Fruit fly (Drosophila melanogaster) whole organism: ENCODE results near the gene CG4629.

ENCODE experiments used
- CG8478 ChIP-seq: fragments of >200 bp; optimal IDR thresholded peaks from 2 replicates; lab custom pipeline; 2018; ENCODE audit warnings: inconsistent platforms
- Dll ChIP-seq: fragments of >200 bp; optimal IDR thresholded peaks from 2 replicates; lab custom pipeline; 2017
- EcR ChIP-seq, 2 experiments: fragments of >200 bp; optimal IDR thresholded peaks; 2 replicates each; lab custom pipeline; 2017; ENCODE audit warnings: missing biosample characterization in 2 of 2, missing genetic modification characterization in 2 of 2, missing genetic modification reagents in 2 of 2
- pan ChIP-seq: fragments of >200 bp; optimal IDR thresholded peaks from 2 replicates; lab custom pipeline; 2017
- psq ChIP-seq: fragments of >200 bp; optimal IDR thresholded peaks from 2 replicates; lab custom pipeline; 2017
- usp ChIP-seq: fragments of >200 bp; optimal IDR thresholded peaks from 2 replicates; lab custom pipeline; 2017; ENCODE audit warnings: missing biosample characterization, missing genetic modification characterization, mixed read lengths

CG4629 gene

dm6 chr2L:1116661-1117322 is 14.5 kb upstream of the CG4629 start:
- TF ChIP-seq pan (no peak), Dll (lab: Kevin White, UChicago) (no peak), CG8478 (no peak), usp (GFP tag; lab: Kevin White, UChicago) (no peak), EcR (GFP tag; optimal IDR thresholded peaks at IDR 0.05; lab: Kevin White, UChicago) (no peak), psq (no peak)

dm6 chr2L:1114230-1114629 is 11.9 kb upstream of the CG4629 start:
- TF ChIP-seq usp (GFP tag; lab: Kevin White, UChicago) (no peak), EcR (GFP tag; optimal IDR thresholded peaks at IDR 0.05; lab: Kevin White, UChicago) (no peak), Dll (lab: Kevin White, UChicago) (no peak), CG8478 (no peak), pan (no peak), psq (no peak)

DNA sequence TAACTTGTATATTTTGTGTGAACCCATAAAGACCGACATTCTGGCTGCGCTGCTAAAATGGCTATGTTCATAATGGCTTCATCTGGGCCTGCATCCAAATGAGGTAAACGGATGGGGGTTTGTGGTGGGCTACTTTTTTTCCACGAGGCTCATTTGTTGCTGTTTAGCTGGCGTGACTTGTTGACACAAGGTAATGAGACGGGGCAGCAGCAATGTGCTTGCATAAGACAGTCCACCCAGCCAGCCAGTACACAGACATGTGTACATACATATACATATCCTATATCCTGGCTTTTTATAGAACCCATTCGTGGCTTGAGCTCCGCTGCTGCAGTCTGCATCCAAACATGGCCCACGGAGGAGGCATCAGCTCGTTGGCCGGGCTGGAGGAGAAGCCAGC is 10.3 kb upstream of the CG4629 start, which contains the start of gene CG14340:
TSS of gene CG14340 (plus strand) at position 301 of the 400 bp plus-strand sequence.
- TF ChIP-seq pan (no peak), psq (no peak), usp (GFP tag; lab: Kevin White, UChicago) (no peak), EcR (GFP tag; optimal IDR thresholded peaks at IDR 0.05; lab: Kevin White, UChicago) (no peak), CG8478 (no peak), Dll (lab: Kevin White, UChicago) (no peak)

DNA sequence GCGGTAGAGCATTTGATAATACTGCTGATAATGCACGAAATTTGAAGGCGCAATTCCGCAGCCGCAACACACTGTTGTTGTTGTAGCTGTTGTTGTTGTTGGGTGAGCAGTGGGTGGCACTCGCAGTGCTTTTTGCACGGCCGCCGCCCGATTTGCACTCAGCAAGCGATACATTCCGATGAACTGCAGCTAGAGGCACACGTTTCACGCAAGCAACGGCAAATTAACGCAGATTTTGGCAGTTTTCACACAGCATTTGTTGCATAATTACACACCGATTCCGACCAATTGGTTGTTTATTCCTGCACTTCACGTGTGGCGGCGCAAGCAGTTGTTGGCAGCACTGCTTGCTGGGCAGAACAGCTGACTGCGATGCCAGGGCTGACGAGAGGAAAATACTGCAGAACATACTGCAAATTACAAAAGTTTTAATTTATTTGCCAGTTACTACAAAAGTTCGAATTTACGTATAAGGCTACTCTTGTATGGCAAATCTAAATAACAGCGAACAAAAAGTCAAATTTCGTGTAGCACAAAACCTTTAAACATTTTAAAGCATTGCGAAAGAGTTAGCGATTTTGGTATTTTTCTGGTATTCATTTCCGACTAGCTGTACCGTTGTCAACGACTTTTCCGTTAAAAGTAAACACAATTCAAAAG is 5.9 kb upstream of the CG4629 start, which contains the start of the genes PolrMT and CG14339:
TSS of gene PolrMT (minus strand) at position 345 of the 660 bp plus-strand sequence.
TSS of gene CG14339 (plus strand) at position 512 of the 660 bp plus-strand sequence.
- no peak for TF ChIP-seq usp (GFP tag; lab: Kevin White, UChicago)
- TF ChIP-seq Dll (lab: Kevin White, UChicago): peak; percentile 0

- no peak for TF ChIP-seq Dll (lab: Kevin White, UChicago)
Observed at dm6 chr2L:1095450-1095849, 6.9 kb downstream of the CG4629 start.

DNA sequence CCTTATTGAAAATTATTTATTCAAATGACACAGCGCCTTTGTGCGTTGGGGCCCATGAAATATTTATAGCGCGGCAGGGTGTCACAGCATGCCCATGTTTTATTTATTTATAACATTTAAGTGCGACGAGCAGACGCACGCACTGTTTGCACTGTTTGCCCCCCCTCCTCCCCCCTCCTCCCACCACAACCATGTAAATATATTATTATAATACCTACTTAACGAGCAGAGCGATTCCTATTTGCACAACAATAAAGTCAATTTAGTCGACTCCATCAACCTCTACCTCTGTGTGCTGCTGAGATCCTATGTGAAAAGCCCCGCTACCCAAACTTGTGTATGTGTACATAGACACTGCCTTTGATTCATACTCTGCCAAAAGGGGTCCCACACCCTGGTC is 7.6 kb downstream of the CG4629 start:
- no peak for TF ChIP-seq EcR (GFP tag; optimal IDR thresholded peaks at IDR 0.05; lab: Kevin White, UChicago)
- TF ChIP-seq CG8478: no peak
- TF ChIP-seq usp (GFP tag; lab: Kevin White, UChicago): no peak
- TF ChIP-seq Dll (lab: Kevin White, UChicago): no peak
- no peak for TF ChIP-seq psq
- TF ChIP-seq pan: no peak

dm6 chr2L:1091675-1092074 is 10.6 kb downstream of the CG4629 start:
- no peak for TF ChIP-seq Dll (lab: Kevin White, UChicago)
- no peak for TF ChIP-seq EcR (GFP tag; optimal IDR thresholded peaks at IDR 0.05; lab: Kevin White, UChicago)
- no peak for TF ChIP-seq CG8478
- TF ChIP-seq pan: no peak
- TF ChIP-seq psq: no peak
- TF ChIP-seq usp (GFP tag; lab: Kevin White, UChicago): no peak

DNA sequence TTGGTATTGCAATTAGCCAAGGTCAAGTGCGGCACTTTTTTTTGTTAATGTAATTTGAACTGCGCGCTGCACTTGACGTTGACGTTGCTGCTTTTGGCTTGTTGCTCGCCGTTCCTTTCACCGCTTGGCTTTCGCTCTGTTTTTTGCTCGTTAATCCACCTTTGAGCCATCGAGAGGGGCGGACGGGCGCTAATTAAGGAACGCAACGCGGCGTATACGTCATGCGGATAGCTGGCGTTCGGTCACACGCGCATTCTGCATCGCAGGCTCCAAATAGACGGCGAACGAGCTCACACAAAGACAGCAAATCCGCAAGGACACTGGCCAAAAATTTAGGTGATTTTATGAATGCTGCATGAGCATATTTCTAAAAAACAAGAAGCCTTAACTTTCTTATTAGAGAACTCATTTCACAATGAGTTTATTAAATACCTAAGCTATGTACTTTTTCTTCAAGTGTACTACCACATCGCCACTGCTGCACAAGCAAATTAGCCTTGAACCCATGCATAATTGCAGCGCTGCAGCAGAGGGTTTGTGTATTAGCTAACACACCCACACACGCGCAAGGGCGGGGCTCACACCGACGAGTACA is 15.9 kb downstream of the CG4629 start:
- no peak for TF ChIP-seq psq
- TF ChIP-seq Dll (lab: Kevin White, UChicago): no peak
- TF ChIP-seq EcR (GFP tag; optimal IDR thresholded peaks at IDR 0.05; lab: Kevin White, UChicago): no peak
- TF ChIP-seq CG8478: no peak
- TF ChIP-seq pan: no peak
- no peak for TF ChIP-seq usp (GFP tag; lab: Kevin White, UChicago)

dm6 chr2L:1082668-1083067 is 19.6 kb downstream of the CG4629 start:
- no peak for TF ChIP-seq pan
- TF ChIP-seq usp (GFP tag; lab: Kevin White, UChicago): no peak
- TF ChIP-seq EcR (GFP tag; optimal IDR thresholded peaks at IDR 0.05; lab: Kevin White, UChicago): no peak
- TF ChIP-seq Dll (lab: Kevin White, UChicago): no peak
- no peak for TF ChIP-seq psq
- no peak for TF ChIP-seq CG8478

- no peak for TF ChIP-seq Dll (lab: Kevin White, UChicago)
- TF ChIP-seq EcR (GFP tag; optimal IDR thresholded peaks at IDR 0.05; lab: Kevin White, UChicago): no peak
- TF ChIP-seq CG8478: no peak
- no peak for TF ChIP-seq usp (GFP tag; lab: Kevin White, UChicago)
- no peak for TF ChIP-seq psq
- TF ChIP-seq pan: no peak
Observed at dm6 chr2L:1080802-1081464, 21.4 kb downstream of the CG4629 start, which contains the start of gene Atg4a. Gene Atg4a, plus strand, starts transcription at chr2L:1080911.

DNA sequence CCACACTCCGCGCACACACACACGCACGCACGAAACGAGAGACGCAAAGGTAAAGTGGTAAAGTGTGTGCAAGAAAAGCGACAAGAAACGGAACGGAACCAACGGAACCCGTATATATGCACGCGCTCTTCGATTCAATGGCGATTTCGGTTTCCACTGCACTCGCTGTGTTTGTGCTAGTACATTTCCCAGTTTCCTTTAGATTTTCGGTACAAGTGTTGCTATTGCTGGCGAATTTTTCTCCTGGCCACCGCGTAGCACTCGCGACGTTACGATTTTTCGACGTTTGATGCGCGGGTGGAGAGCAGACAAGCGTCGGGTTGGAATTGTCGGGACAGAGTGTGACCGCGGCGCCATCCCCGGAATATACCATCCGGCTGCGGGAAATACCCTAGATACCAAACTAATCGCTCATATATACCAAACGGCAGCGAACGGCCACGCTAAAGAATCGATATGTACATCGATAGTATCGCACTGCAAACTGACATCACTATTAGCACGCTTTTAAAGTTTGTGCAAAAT is 24.8 kb downstream of the CG4629 start, which contains the start of the genes S and ast:
TSS of gene S (minus strand) at position 347 of the 525 bp plus-strand sequence.
TSS of gene ast (plus strand) at position 480 of the 525 bp plus-strand sequence.
- TF ChIP-seq CG8478 (no peak), Dll (lab: Kevin White, UChicago) (no peak), pan (no peak), EcR (GFP tag; optimal IDR thresholded peaks at IDR 0.05; lab: Kevin White, UChicago) (no peak), psq (no peak)

DNA sequence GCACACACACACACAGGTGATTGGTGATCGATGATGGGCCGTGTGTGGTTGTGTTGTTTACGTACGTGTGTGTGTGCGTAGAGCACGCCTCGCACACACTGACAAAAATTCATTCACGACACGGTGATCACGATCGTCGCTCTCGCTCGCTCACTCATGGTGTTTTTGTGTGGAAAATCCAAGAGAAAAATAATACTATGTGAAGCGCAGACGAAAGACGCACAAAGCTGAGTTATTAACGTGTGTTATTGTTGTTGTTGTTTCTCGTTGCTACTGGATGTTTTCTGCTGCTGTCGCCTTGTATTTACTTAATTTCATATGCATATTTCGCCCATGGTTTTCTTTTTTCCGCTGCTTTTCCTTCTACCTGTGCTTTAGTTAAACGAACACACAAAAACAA is 25.3 kb downstream of the CG4629 start:
- TF ChIP-seq CG8478 (peak; percentile 40), usp (GFP tag; lab: Kevin White, UChicago) (no peak)
